Worm (Caenorhabditis elegans): ENCODE results near the gene nlr-1.
"Not testable (repeated sequence)": the region's sequence is repeated elsewhere in the genome, so short reads cannot be mapped to it uniquely, and the experiment has no call there.

Gene nlr-1

ce11 chrIV:12138093-12138492 lies 40.0 kb downstream of the nlr-1 start, which contains the start of gene B0001.4:
TSS of gene B0001.4 (minus strand) at chrIV:12138193.
- not testable (repeated sequence) for TF ChIP-seq ztf-11 (tag; optimal IDR thresholded peaks at IDR 0.05); Y116A8C.19 (tag; optimal IDR thresholded peaks at IDR 0.05; ENCODE audit: borderline replicate concordance); egl-27 (tag; optimal IDR thresholded peaks at IDR 0.05)

- TF ChIP-seq ceh-8 (GFP tag; optimal IDR thresholded peaks at IDR 0.05) (peak; percentile 78), nhr-85 (tag) (peak; percentile 44), dsc-1 (tag; optimal IDR thresholded peaks at IDR 0.05) (no peak)
These were observed 43.1 kb downstream of the nlr-1 start for ce11 chrIV:12134991-12135390.

ce11 chrIV:12133776-12134175 lies 44.4 kb downstream of the nlr-1 start:
- TF ChIP-seq blmp-1 (tag; optimal IDR thresholded peaks at IDR 0.05) (peak; percentile 27), C04F5.9 (tag; optimal IDR thresholded peaks at IDR 0.05) (no peak), nhr-85 (tag) (peak; percentile 71), lsy-2 (tag; optimal IDR thresholded peaks at IDR 0.05) (no peak), nhr-11 (tag; optimal IDR thresholded peaks at IDR 0.05) (no peak), mef-2 (tag; optimal IDR thresholded peaks at IDR 0.05) (no peak), ceh-8 (GFP tag; optimal IDR thresholded peaks at IDR 0.05) (no peak), nhr-47 (tag; optimal IDR thresholded peaks at IDR 0.05) (no peak), pqm-1 (tag; optimal IDR thresholded peaks at IDR 0.05) (no peak), sup-37 (GFP tag; optimal IDR thresholded peaks at IDR 0.05) (no peak), fkh-8 (tag; optimal IDR thresholded peaks at IDR 0.05) (no peak), ets-5 (GFP tag; IDR thresholded peaks at IDR 0.05) (no peak), mep-1 (tag; optimal IDR thresholded peaks at IDR 0.05) (peak; percentile 18), fkh-10 (GFP tag; optimal IDR thresholded peaks at IDR 0.05) (no peak), nhr-77 (tag; optimal IDR thresholded peaks at IDR 0.05) (no peak), tlp-1 (tag; optimal IDR thresholded peaks at IDR 0.05) (no peak), nhr-237 (tag; optimal IDR thresholded peaks at IDR 0.05) (no peak)

- TF ChIP-seq mab-9 (GFP tag; IDR thresholded peaks at IDR 0.05) = no peak
- TF ChIP-seq nhr-19 (GFP tag; conservative IDR thresholded peaks at IDR 0.05) = no peak
- TF ChIP-seq nhr-85 (tag) = peak; percentile 9
- TF ChIP-seq lin-14 (GFP tag; optimal IDR thresholded peaks at IDR 0.05) = peak; percentile 46
- TF ChIP-seq ztf-11 (tag; optimal IDR thresholded peaks at IDR 0.05) = no peak
- no peak for TF ChIP-seq efl-1 (optimal IDR thresholded peaks at IDR 0.05)
- TF ChIP-seq efl-1 (GFP tag; optimal IDR thresholded peaks at IDR 0.05 in 1 of 2) = peak in 1 of 2 experiments; percentile 55
- TF ChIP-seq lin-13 (GFP tag; optimal IDR thresholded peaks at IDR 0.05) = no peak
- TF ChIP-seq ets-5 (GFP tag; IDR thresholded peaks at IDR 0.05) = no peak
- TF ChIP-seq sptf-1 (tag; optimal IDR thresholded peaks at IDR 0.05) = no peak
- TF ChIP-seq snpc-4 (tag; optimal IDR thresholded peaks at IDR 0.05) = peak; percentile 59
These were observed 46.6 kb downstream of the nlr-1 start for ce11 chrIV:12131308-12132072.

ce11 chrIV:12129204-12129603 lies 48.9 kb downstream of the nlr-1 start, which contains the start of gene lin-24:
TSS of gene lin-24 (plus strand) at chrIV:12129504.
- TF ChIP-seq snpc-4 (tag; optimal IDR thresholded peaks at IDR 0.05) (no peak), efl-1 (optimal IDR thresholded peaks at IDR 0.05) (no peak), efl-1 (GFP tag; optimal IDR thresholded peaks at IDR 0.05 in 1 of 2) (peak in 1 of 2 experiments; percentile 11), mep-1 (tag; optimal IDR thresholded peaks at IDR 0.05) (no peak), mab-9 (GFP tag; IDR thresholded peaks at IDR 0.05) (no peak), Y116A8C.19 (tag; optimal IDR thresholded peaks at IDR 0.05; ENCODE audit: borderline replicate concordance) (no peak), alr-1 (tag; optimal IDR thresholded peaks at IDR 0.05; ENCODE audit: borderline replicate concordance) (no peak), nhr-85 (tag) (no peak), unc-130 (tag; optimal IDR thresholded peaks at IDR 0.05) (no peak)

ce11 chrIV:12128708-12129107 lies 49.4 kb downstream of the nlr-1 start:
- no peak for TF ChIP-seq zip-4 (GFP tag; optimal IDR thresholded peaks at IDR 0.05)
- no peak for TF ChIP-seq fkh-10 (GFP tag; optimal IDR thresholded peaks at IDR 0.05)
- TF ChIP-seq nhr-85 (tag) = peak; percentile 14
- no peak for TF ChIP-seq snu-23 (GFP tag; optimal IDR thresholded peaks at IDR 0.05)
- no peak for TF ChIP-seq sup-37 (GFP tag; optimal IDR thresholded peaks at IDR 0.05)
- peak; percentile 23 for TF ChIP-seq lin-14 (GFP tag; optimal IDR thresholded peaks at IDR 0.05)
- TF ChIP-seq unc-62 (GFP tag; optimal IDR thresholded peaks at IDR 0.05) = no peak
- no peak for TF ChIP-seq ces-1 (GFP tag; optimal IDR thresholded peaks at IDR 0.05)
- no peak for TF ChIP-seq F16B12.6 (tag; optimal IDR thresholded peaks at IDR 0.05)
- TF ChIP-seq tlp-1 (tag; optimal IDR thresholded peaks at IDR 0.05) = no peak
- no peak for TF ChIP-seq swsn-7 (tag; optimal IDR thresholded peaks at IDR 0.05)
- peak in 1 of 2 experiments; percentile 9 for TF ChIP-seq lsy-2 (tag; optimal IDR thresholded peaks at IDR 0.05)
- no peak for TF ChIP-seq nhr-28 (tag; optimal IDR thresholded peaks at IDR 0.05)
- TF ChIP-seq nhr-90 (tag; optimal IDR thresholded peaks at IDR 0.05; ENCODE audit: poor library complexity) = no peak
- no peak for TF ChIP-seq grh-1 (GFP tag; IDR thresholded peaks at IDR 0.05)
- no peak for TF ChIP-seq efl-1 (optimal IDR thresholded peaks at IDR 0.05)
- no peak for TF ChIP-seq efl-1 (GFP tag; optimal IDR thresholded peaks at IDR 0.05 in 1 of 2)
- TF ChIP-seq nhr-47 (tag; optimal IDR thresholded peaks at IDR 0.05) = peak; percentile 16
- TF ChIP-seq nhr-84 (tag; optimal IDR thresholded peaks at IDR 0.05) = no peak

Measured in whole organism, L1 larva.